Fruit fly (Drosophila melanogaster): Measurements from ENCODE around the gene CG14518.

CG14518 gene

dm6 chr3R:29059385-29059784, 34.6 kb downstream of the CG14518 start (continued):
- TF ChIP-seq Aef1 (GFP tag; IDR thresholded peaks at IDR 0.05), result no peak
- no peak for TF ChIP-seq her (GFP tag; optimal IDR thresholded peaks at IDR 0.05)
- TF ChIP-seq Hr78 (GFP tag; optimal IDR thresholded peaks at IDR 0.05), result no peak
- peak; percentile 70 for TF ChIP-seq GATAe (GFP tag; conservative IDR thresholded peaks at IDR 0.05)
- TF ChIP-seq CG13123 (GFP tag; optimal IDR thresholded peaks at IDR 0.05), result no peak
- TF ChIP-seq Sox100B (GFP tag; optimal IDR thresholded peaks at IDR 0.05), result no peak
- TF ChIP-seq corto (GFP tag; optimal IDR thresholded peaks at IDR 0.05), result no peak
- TF ChIP-seq CG12219 (GFP tag; optimal IDR thresholded peaks at IDR 0.05), result no peak
- no peak for TF ChIP-seq bigmax (GFP tag; optimal IDR thresholded peaks at IDR 0.05)

dm6 chr3R:29062717-29063206, 38.0 kb downstream of the CG14518 start, which contains the start of the genes Cul5 and Bicra:
Cul5 (minus strand) TSS chr3R:29062975.
Bicra (plus strand) TSS chr3R:29063040.
- peak; percentile 92 for TF ChIP-seq tna (GFP tag; IDR thresholded peaks at IDR 0.05; ENCODE audit: partially characterized antibody)
- peak; percentile 3; the same call in 1 of the 3 replicates for TF ChIP-seq CG11456 (GFP tag; IDR thresholded peaks at IDR 0.05)
- TF ChIP-seq zen (tag; optimal IDR thresholded peaks at IDR 0.05), result peak; percentile 22
- TF ChIP-seq CG15514 (GFP tag; optimal IDR thresholded peaks at IDR 0.05), result peak; percentile 32
- TF ChIP-seq Rfx (GFP tag; IDR thresholded peaks at IDR 0.05), result 0 out of 2 replicates have a peak, but pooled peaks have one; percentile 6
- peak; percentile 37 for TF ChIP-seq exex (tag; optimal IDR thresholded peaks at IDR 0.05)
- no peak for TF ChIP-seq CG10147 (GFP tag; optimal IDR thresholded peaks at IDR 0.05)
- peak; percentile 84; the same call in 2 of the 3 replicates for TF ChIP-seq knrl (GFP tag; IDR thresholded peaks at IDR 0.05; ENCODE audit: partially characterized antibody)
- TF ChIP-seq hkb (optimal IDR thresholded peaks at IDR 0.05), result peak; percentile 59
- no peak for TF ChIP-seq hkb (GFP tag; IDR thresholded peaks at IDR 0.05)
- TF ChIP-seq Trl (optimal IDR thresholded peaks at IDR 0.05), result no peak
- peak; percentile 39 for TF ChIP-seq Trl (GFP tag; optimal IDR thresholded peaks at IDR 0.05)
- peak; percentile 67 for TF ChIP-seq corto (GFP tag; optimal IDR thresholded peaks at IDR 0.05)
- peak; percentile 48 for TF ChIP-seq wek (GFP tag; optimal IDR thresholded peaks at IDR 0.05)
- no peak for TF ChIP-seq CG9932 (GFP tag; IDR thresholded peaks at IDR 0.05)
- TF ChIP-seq nom (GFP tag; optimal IDR thresholded peaks at IDR 0.05), result peak; percentile 43
- peak; percentile 61 for TF ChIP-seq MBD-R2 (GFP tag; IDR thresholded peaks at IDR 0.05)
- no peak for TF ChIP-seq CG8089 (GFP tag; optimal IDR thresholded peaks at IDR 0.05)
- peak; percentile 96 for TF ChIP-seq CG10267 (tag; optimal IDR thresholded peaks at IDR 0.05)
- peak; percentile 87 for TF ChIP-seq BEAF-32 (GFP tag; optimal IDR thresholded peaks at IDR 0.05)
- no peak for TF ChIP-seq kni (GFP tag; optimal IDR thresholded peaks at IDR 0.05)
- peak; percentile 11; the same call in 1 of the 2 replicates for TF ChIP-seq CG6272 (GFP tag; IDR thresholded peaks at IDR 0.05)
- TF ChIP-seq CG7963 (GFP tag; IDR thresholded peaks at IDR 0.05; ENCODE audit: partially characterized antibody), result peak; percentile 92
- peak; percentile 2 for TF ChIP-seq zfh2 (GFP tag; optimal IDR thresholded peaks at IDR 0.05)
- TF ChIP-seq CG12659 (GFP tag; optimal IDR thresholded peaks at IDR 0.05), result peak; percentile 48
- TF ChIP-seq hbn (GFP tag; IDR thresholded peaks at IDR 0.05; ENCODE audit: partially characterized antibody), result peak; percentile 87
- TF ChIP-seq en (GFP tag; optimal IDR thresholded peaks at IDR 0.05), result no peak
- peak; percentile 41 for TF ChIP-seq CG17912 (GFP tag; optimal IDR thresholded peaks at IDR 0.05)
- no peak for TF ChIP-seq Dip2 (GFP tag; IDR thresholded peaks at IDR 0.05)
- TF ChIP-seq D19A (tag; optimal IDR thresholded peaks at IDR 0.05), result no peak
- TF ChIP-seq gsb (GFP tag; IDR thresholded peaks at IDR 0.05), result no peak
- TF ChIP-seq MESR4 (GFP tag; optimal IDR thresholded peaks at IDR 0.05), result peak; percentile 94
- TF ChIP-seq Sry-δ (GFP tag; optimal IDR thresholded peaks at IDR 0.05), result peak; percentile 80
- TF ChIP-seq lbe (GFP tag; optimal IDR thresholded peaks at IDR 0.05), result peak; percentile 54
- peak; percentile 13 for TF ChIP-seq grn (GFP tag; optimal IDR thresholded peaks at IDR 0.05)
- peak; percentile 84; the same call in 2 of the 3 replicates for TF ChIP-seq zen2 (GFP tag; IDR thresholded peaks at IDR 0.05; ENCODE audit: partially characterized antibody)
- TF ChIP-seq Doc3 (GFP tag; IDR thresholded peaks at IDR 0.05; ENCODE audit: partially characterized antibody), result peak; percentile 81; the same call in 2 of the 3 replicates
- peak; percentile 14 for TF ChIP-seq Bteb2 (GFP tag; optimal IDR thresholded peaks at IDR 0.05)
- peak; percentile 91 for TF ChIP-seq CG14860 (GFP tag; IDR thresholded peaks at IDR 0.05; ENCODE audit: partially characterized antibody)
- peak; percentile 95 for TF ChIP-seq nerfin-2 (GFP tag; IDR thresholded peaks at IDR 0.05; ENCODE audit: partially characterized antibody)

Data from whole organism, embryonic.